Worm (Caenorhabditis elegans) whole organism, mixed stage, embryonic: ENCODE measurements around the gene pho-8.

ENCODE experiments used
- ceh-83 ChIP-seq: fragments of 200-800 bp; sonication (Bioruptor generic); optimal IDR thresholded peaks from 2 replicates; lab custom pipeline; 2018; ENCODE audit warnings: mild to moderate bottlenecking, missing genetic modification characterization, missing compliant biosample characterization
- ces-1 ChIP-seq: fragments of 150-350 bp; optimal IDR thresholded peaks from 2 replicates; lab custom pipeline; 2014; ENCODE audit warnings: missing biosample characterization, missing genetic modification reagents, missing genetic modification characterization
- elt-1 ChIP-seq: sonication (generic microtip); optimal IDR thresholded peaks from 2 replicates; lab custom pipeline; 2017; ENCODE audit warnings: missing genetic modification characterization, mild to moderate bottlenecking, missing compliant biosample characterization, antibody characterized with exemption, moderate library complexity, borderline replicate concordance; ENCODE audit not compliant: insufficient read depth
- elt-3 ChIP-seq: fragments of 150-350 bp; optimal IDR thresholded peaks from 2 replicates; lab custom pipeline; 2014; ENCODE audit warnings: missing biosample characterization, missing genetic modification characterization
- lin-13 ChIP-seq: fragments of 150-350 bp; optimal IDR thresholded peaks from 2 replicates; lab custom pipeline; 2014; ENCODE audit warnings: missing biosample characterization, missing genetic modification characterization
- lsy-2 ChIP-seq: fragments of 150-350 bp; optimal IDR thresholded peaks from 2 replicates; lab custom pipeline; 2014; ENCODE audit warnings: missing biosample characterization, missing genetic modification characterization
- mab-5 ChIP-seq: fragments of 150-350 bp; optimal IDR thresholded peaks from 2 replicates; lab custom pipeline; 2014; ENCODE audit warnings: missing biosample characterization, missing genetic modification characterization
- nhr-12 ChIP-seq: fragments of 150-350 bp; optimal IDR thresholded peaks from 2 replicates; lab custom pipeline; 2014; ENCODE audit warnings: missing biosample characterization, missing genetic modification characterization
- nhr-237 ChIP-seq: fragments of 150-350 bp; optimal IDR thresholded peaks from 2 replicates; lab custom pipeline; 2014; ENCODE audit warnings: missing biosample characterization, missing genetic modification characterization
- nhr-28 ChIP-seq: fragments of 150-350 bp; optimal IDR thresholded peaks from 2 replicates; lab custom pipeline; 2014; ENCODE audit warnings: missing biosample characterization, missing genetic modification characterization
- unc-39 ChIP-seq: fragments of 150-350 bp; optimal IDR thresholded peaks from 2 replicates; lab custom pipeline; 2014; ENCODE audit warnings: missing biosample characterization, missing genetic modification characterization

- TF ChIP-seq mab-5 (no peak), ces-1 (GFP tag; lab: Kevin White, UChicago) (no peak), ceh-83 (GFP tag; lab: Kevin White, UChicago) (no peak), lin-13 (tag; lab: Kevin White, UChicago) (no peak), nhr-12 (tag; lab: Kevin White, UChicago) (no peak), elt-1 (tag; lab: Kevin White, UChicago) (no peak), nhr-237 (tag; lab: Kevin White, UChicago) (peak; percentile 38), nhr-28 (tag; lab: Kevin White, UChicago) (no peak), unc-39 (no peak), elt-3 (tag; lab: Kevin White, UChicago) (peak; percentile 37), lsy-2 (tag; lab: Kevin White, UChicago) (no peak)
Measured at ce11 chrV:11799252-11799822, 34.1 kb upstream of the pho-8 start.
